Worm (Caenorhabditis elegans): ENCODE measurements around the gene npr-4.

DNA sequence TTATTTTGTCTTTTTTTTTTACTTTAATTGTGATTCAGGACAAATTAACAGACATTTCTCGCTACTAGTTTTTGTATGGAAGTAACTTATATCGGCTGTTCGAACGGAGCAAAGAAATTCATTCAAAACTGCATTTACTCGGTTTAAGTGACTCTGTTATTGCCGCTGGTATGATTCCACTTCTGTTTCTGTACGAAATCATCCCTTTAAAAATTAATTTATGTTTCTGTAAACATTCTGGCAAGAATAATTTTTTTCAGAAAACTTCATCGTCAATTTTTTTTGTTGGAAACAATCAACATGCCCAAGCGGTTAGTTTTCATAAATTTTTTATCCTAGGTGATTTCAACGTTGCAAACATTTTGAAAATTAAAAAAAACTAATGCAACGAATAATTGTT lies 28.3 kb upstream of the npr-4 start, which contains the start of gene T24D5.3:
- TF ChIP-seq tbx-37 (GFP tag; conservative IDR thresholded peaks at IDR 0.05) (no peak), tbx-11 (GFP tag; IDR thresholded peaks at IDR 0.05) (no peak), aly-1 (tag; optimal IDR thresholded peaks at IDR 0.05) (no peak), pes-1 (GFP tag; IDR thresholded peaks at IDR 0.05) (no peak), tra-4 (tag; optimal IDR thresholded peaks at IDR 0.05) (no peak), ama-1 (optimal IDR thresholded peaks at IDR 0.05) (no peak)
